Fruit fly (Drosophila melanogaster) whole organism, adult: Measurements from ENCODE around the gene Muc68E.

Source experiments
- CG11617 ChIP-seq: fragments of 200-800 bp; sonication (Bioruptor generic); optimal IDR thresholded peaks from 2 replicates; lab custom pipeline; 2017; ENCODE audit warnings: mild to moderate bottlenecking, missing biosample characterization, missing genetic modification reagents, missing genetic modification characterization
- CG12768 ChIP-seq: fragments of 200-800 bp; sonication (Bioruptor generic); optimal IDR thresholded peaks from 2 replicates; lab custom pipeline; 2017; ENCODE audit warnings: missing biosample characterization, missing genetic modification characterization, mild to moderate bottlenecking, moderate library complexity, missing genetic modification reagents
- CG14711 ChIP-seq: fragments of 200-800 bp; sonication (Bioruptor generic); optimal IDR thresholded peaks from 2 replicates; lab custom pipeline; 2018; ENCODE audit warnings: missing biosample characterization, mild to moderate bottlenecking, missing genetic modification characterization, moderate library complexity
- CG1620 ChIP-seq: fragments of 200-800 bp; sonication (Bioruptor generic); optimal IDR thresholded peaks from 2 replicates; lab custom pipeline; 2016; ENCODE audit warnings: missing biosample characterization, missing genetic modification characterization
- CG5204 ChIP-seq: fragments of 200-800 bp; sonication (Bioruptor generic); optimal IDR thresholded peaks from 2 replicates; lab custom pipeline; 2016; ENCODE audit warnings: missing biosample characterization, missing genetic modification characterization
- Crg-1 ChIP-seq: fragments of 200-800 bp; sonication (Bioruptor generic); optimal IDR thresholded peaks from 2 replicates; lab custom pipeline; 2016; ENCODE audit warnings: missing biosample characterization, missing genetic modification characterization
- Mnt ChIP-seq: fragments of 200-800 bp; sonication (Bioruptor generic); optimal IDR thresholded peaks from 2 replicates; lab custom pipeline; 2016; ENCODE audit warnings: missing biosample characterization, mild to moderate bottlenecking, missing genetic modification characterization
- cnc ChIP-seq, 2 experiments: fragments of >200 bp; optimal IDR thresholded peaks; 2 replicates each; lab custom pipeline; 2017

dm6 chr3L:11931619-11932018 lies 41.2 kb downstream of the Muc68E start:
- TF ChIP-seq CG14711 (no peak), CG11617 (GFP tag; lab: Kevin White, UChicago) (no peak), CG12768 (GFP tag; lab: Kevin White, UChicago) (no peak), Crg-1 (GFP tag; lab: Kevin White, UChicago) (no peak), CG1620 (GFP tag; lab: Kevin White, UChicago) (no peak), CG5204 (GFP tag; lab: Kevin White, UChicago) (no peak), Mnt (GFP tag; lab: Kevin White, UChicago) (no peak), cnc (optimal IDR thresholded peaks at IDR 0.05; lab: Kevin White, UChicago) (no peak)
